Fruit fly (Drosophila melanogaster) whole organism: ENCODE data around the gene Ilp7.

Experiments
- CG8478 ChIP-seq: fragments of >200 bp; optimal IDR thresholded peaks from 2 replicates; lab custom pipeline; 2018; ENCODE audit warnings: inconsistent platforms
- Dll ChIP-seq: fragments of >200 bp; optimal IDR thresholded peaks from 2 replicates; lab custom pipeline; 2017
- EcR ChIP-seq, 2 experiments: fragments of >200 bp; optimal IDR thresholded peaks; 2 replicates each; lab custom pipeline; 2017; ENCODE audit warnings: missing biosample characterization in 2 of 2, missing genetic modification characterization in 2 of 2, missing genetic modification reagents in 2 of 2
- pan ChIP-seq: fragments of >200 bp; optimal IDR thresholded peaks from 2 replicates; lab custom pipeline; 2017
- psq ChIP-seq: fragments of >200 bp; optimal IDR thresholded peaks from 2 replicates; lab custom pipeline; 2017
- usp ChIP-seq: fragments of >200 bp; optimal IDR thresholded peaks from 2 replicates; lab custom pipeline; 2017; ENCODE audit warnings: missing biosample characterization, missing genetic modification characterization, mixed read lengths

Gene Ilp7

DNA sequence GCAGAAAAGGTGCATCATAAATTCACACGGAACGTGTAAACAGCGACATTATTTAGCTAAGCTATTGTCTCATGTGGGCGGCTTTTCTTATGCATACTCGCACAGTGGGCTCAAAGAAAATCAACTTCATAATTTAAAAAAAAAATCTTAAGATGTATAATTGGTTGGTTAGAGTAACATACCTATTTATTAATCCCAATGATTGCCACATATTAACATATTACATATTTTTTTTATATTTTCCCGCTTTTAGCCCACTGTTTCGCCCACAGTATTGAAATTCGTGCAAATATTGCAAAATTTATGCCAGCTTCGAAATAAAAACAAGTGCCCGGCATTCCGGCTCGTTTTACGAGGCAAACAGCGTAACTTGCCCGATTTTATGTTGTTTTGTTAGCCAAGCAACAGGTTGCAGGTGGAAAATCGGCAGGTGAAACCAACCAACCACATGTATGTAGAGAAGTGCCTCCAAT lies at the start of gene Ilp7:
Gene Ilp7 (plus strand): TSS at position 423 of the 473 bp plus-strand sequence.
- TF ChIP-seq usp (GFP tag; lab: Kevin White, UChicago) (no peak), CG8478 (lab: Kevin White, UChicago) (no peak), psq (lab: Kevin White, UChicago) (no peak), Dll (lab: Kevin White, UChicago) (no peak), EcR (GFP tag; optimal IDR thresholded peaks at IDR 0.05; lab: Kevin White, UChicago) (no peak), pan (lab: Kevin White, UChicago) (no peak)

dm6 chrX:3671469-3672094 lies 4.2 kb downstream of the Ilp7 start, which contains the start of the genes Parg and Mnt:
Gene Parg (minus strand): TSS chrX:3671502.
Gene Mnt (plus strand): TSS chrX:3671801.
- no peak for TF ChIP-seq psq (lab: Kevin White, UChicago)
- no peak for TF ChIP-seq CG8478 (lab: Kevin White, UChicago)
- TF ChIP-seq EcR (GFP tag; optimal IDR thresholded peaks at IDR 0.05; lab: Kevin White, UChicago) = no peak
- no peak for TF ChIP-seq usp (GFP tag; lab: Kevin White, UChicago)
- TF ChIP-seq Dll (lab: Kevin White, UChicago) = no peak
- no peak for TF ChIP-seq pan (lab: Kevin White, UChicago)

DNA sequence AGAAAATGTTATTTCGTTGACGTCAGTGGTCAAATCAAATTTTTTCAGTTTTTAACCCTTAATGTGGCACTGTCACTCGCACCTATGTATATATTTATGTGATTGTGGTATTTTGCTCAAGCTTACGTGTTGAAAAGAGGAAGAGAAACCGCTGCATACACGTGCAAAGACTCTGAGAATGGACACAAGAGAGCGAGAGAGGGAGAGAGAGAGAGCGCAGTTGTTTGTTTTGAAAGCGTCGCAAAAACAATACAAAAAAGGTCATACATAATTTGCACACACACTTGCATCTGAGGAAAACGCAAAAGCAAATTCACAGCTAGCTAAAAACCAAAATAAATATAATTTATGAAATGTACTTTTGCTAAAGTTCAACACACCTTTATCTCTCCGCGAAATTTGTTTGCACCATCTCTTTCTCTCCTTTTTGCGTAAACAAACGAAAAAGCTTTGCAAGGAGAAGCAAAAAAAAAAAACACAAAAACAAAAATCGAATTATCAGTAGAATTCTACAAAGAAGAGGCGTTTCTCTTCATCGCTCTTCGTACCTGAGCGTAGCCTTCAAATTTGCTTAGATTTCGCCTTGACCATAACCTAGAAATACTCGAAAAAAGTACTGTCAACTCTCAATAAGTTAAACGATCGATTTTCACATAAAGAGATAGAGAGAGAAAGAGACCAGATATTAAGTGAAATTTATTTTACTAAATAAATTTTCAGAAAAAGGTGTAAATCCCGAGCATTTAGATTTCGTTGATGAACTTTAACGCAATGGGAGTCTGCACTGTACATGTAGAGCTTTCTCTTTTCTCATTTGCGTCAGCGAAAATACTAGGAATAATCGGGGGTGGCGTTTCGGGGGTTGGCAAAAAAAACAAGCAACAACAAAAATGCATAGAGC lies 4.9 kb downstream of the Ilp7 start:
- TF ChIP-seq pan (lab: Kevin White, UChicago) (no peak), Dll (lab: Kevin White, UChicago) (peak; percentile 1), usp (GFP tag; lab: Kevin White, UChicago) (no peak), EcR (GFP tag; optimal IDR thresholded peaks at IDR 0.05; lab: Kevin White, UChicago) (no peak)

DNA sequence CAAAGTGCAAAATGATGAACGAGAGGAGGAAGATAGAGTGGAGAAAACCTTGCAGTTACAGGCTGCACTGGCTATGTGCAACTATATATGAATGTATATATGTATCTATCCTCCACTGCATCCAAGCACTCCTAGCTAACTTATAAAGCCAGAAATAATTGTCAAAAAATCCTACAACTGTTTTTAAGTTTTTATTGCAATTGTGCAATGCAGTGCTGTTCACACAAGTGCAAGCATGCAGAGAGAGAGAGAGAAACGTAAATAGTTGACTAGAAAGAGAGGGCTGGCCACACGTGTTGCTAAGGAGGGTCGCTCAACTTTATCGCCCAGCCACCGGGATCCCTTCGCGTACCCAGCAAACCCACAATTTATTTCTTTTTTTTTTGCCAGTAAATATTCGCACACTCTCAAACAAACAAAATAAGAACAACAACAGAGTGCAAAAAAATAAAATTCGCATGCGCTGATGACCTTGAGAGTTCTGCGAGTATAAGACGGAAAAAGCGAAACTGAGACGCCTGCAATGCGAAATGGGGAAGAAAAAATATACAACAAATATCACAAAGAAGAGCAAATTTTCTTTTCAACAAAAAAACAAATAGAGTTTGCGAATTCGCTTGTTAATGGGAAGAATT lies 6.4 kb downstream of the Ilp7 start:
- TF ChIP-seq CG8478 (lab: Kevin White, UChicago) (no peak), EcR (GFP tag; optimal IDR thresholded peaks at IDR 0.05; lab: Kevin White, UChicago) (peak in 1 of 2 experiments; percentile 72)

- TF ChIP-seq usp (GFP tag; lab: Kevin White, UChicago) (no peak), Dll (lab: Kevin White, UChicago) (no peak), psq (lab: Kevin White, UChicago) (no peak), pan (lab: Kevin White, UChicago) (no peak), EcR (GFP tag; optimal IDR thresholded peaks at IDR 0.05; lab: Kevin White, UChicago) (no peak), CG8478 (lab: Kevin White, UChicago) (no peak)
Observed at dm6 chrX:3674829-3675228, 7.4 kb downstream of the Ilp7 start.

DNA sequence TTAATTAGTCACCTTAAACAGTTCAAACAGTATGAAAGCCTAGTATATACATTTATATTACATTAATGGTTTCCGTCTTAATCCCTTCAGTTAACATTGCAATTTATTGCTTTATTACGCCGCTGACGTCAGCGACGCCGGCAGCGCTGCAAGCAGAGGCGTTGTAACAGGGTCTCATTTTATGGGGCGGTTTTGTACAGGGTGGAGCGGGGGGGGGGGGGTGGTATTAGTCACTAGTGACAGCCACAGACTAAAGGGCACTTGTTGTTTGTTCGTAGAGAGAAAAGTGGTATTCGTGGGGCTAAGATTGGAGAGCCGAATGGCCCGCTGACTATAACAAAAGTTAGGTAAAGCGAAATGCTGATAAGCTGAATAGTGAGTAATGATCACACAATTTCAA lies 8.1 kb downstream of the Ilp7 start:
- TF ChIP-seq psq (lab: Kevin White, UChicago) = no peak
- no peak for TF ChIP-seq CG8478 (lab: Kevin White, UChicago)
- no peak for TF ChIP-seq usp (GFP tag; lab: Kevin White, UChicago)
- no peak for TF ChIP-seq pan (lab: Kevin White, UChicago)
- no peak for TF ChIP-seq EcR (GFP tag; optimal IDR thresholded peaks at IDR 0.05; lab: Kevin White, UChicago)
- no peak for TF ChIP-seq Dll (lab: Kevin White, UChicago)

dm6 chrX:3676469-3677155 lies 9.2 kb downstream of the Ilp7 start:
- no peak for TF ChIP-seq CG8478 (lab: Kevin White, UChicago)
- no peak for TF ChIP-seq Dll (lab: Kevin White, UChicago)
- no peak for TF ChIP-seq psq (lab: Kevin White, UChicago)
- no peak for TF ChIP-seq pan (lab: Kevin White, UChicago)
- no peak for TF ChIP-seq usp (GFP tag; lab: Kevin White, UChicago)
- peak in 1 of 2 experiments; percentile 11 for TF ChIP-seq EcR (GFP tag; optimal IDR thresholded peaks at IDR 0.05; lab: Kevin White, UChicago)

DNA sequence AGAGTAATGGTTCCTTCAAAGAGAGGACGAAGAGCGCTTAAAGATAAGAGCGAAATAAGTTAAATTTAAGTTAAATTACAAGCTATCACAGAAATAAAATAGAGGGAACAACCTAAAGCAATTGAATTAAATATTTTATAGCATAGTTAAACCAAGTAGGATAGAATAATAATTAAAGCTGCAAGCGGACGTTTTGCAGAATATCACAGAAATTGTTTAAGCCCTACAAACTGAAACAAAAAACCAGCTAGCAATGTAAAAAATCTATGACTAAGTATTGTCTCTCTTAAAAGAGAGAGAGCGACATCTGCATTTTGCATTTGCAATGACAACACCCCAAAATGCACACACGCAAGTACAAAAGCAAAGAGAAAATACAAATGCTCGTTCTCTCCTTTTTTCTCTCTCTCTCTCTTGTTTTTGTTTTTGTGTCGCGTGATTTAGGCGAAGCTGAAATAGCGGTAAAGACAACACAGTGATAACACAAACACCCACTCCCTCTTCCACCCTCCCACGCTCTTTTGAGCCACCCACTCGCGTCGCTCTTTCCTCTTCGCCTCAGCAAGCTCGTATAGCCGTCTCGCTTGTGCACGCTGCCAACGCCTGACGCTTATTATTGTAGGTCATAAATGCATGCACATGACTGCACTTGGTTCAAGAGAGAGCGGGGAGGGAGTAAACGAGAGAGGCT lies 9.9 kb downstream of the Ilp7 start:
- TF ChIP-seq EcR (GFP tag; optimal IDR thresholded peaks at IDR 0.05; lab: Kevin White, UChicago) (peak; percentile 10 to 59), pan (lab: Kevin White, UChicago) (no peak), Dll (lab: Kevin White, UChicago) (peak; percentile 94), CG8478 (lab: Kevin White, UChicago) (no peak), psq (lab: Kevin White, UChicago) (no peak), usp (GFP tag; lab: Kevin White, UChicago) (no peak)

dm6 chrX:3677847-3678411 lies 10.5 kb downstream of the Ilp7 start:
- TF ChIP-seq Dll (lab: Kevin White, UChicago) = peak; percentile 20
- no peak for TF ChIP-seq EcR (GFP tag; optimal IDR thresholded peaks at IDR 0.05; lab: Kevin White, UChicago)
